Worm (Caenorhabditis elegans): ENCODE results near the gene Y48A6C.8.

Gene Y48A6C.8

ce11 chrIII:11090112-11090648, 37.2 kb downstream of the Y48A6C.8 start (continued):
- no peak for TF ChIP-seq pha-4 (GFP tag; IDR thresholded peaks at IDR 0.05)
- TF ChIP-seq pha-4 (tag; optimal IDR thresholded peaks at IDR 0.05), result no peak
- no peak for TF ChIP-seq fkh-10 (GFP tag; optimal IDR thresholded peaks at IDR 0.05)
- TF ChIP-seq zag-1 (tag; optimal IDR thresholded peaks at IDR 0.05), result no peak
- TF ChIP-seq nhr-28 (tag; optimal IDR thresholded peaks at IDR 0.05), result no peak
- TF ChIP-seq daf-16 (GFP tag; optimal IDR thresholded peaks at IDR 0.05), result no peak
- TF ChIP-seq daf-16 (tag; optimal IDR thresholded peaks at IDR 0.05), result peak; percentile 64
- TF ChIP-seq ama-1 (optimal IDR thresholded peaks at IDR 0.05), result peak; percentile 99
- peak; percentile 37; the same call in 1 of the 2 replicates for TF ChIP-seq mdt-29 (GFP tag; IDR thresholded peaks at IDR 0.05)
- TF ChIP-seq mes-2 (tag; optimal IDR thresholded peaks at IDR 0.05; ENCODE audit: poor library complexity, severe bottlenecking), result peak; percentile 77
- no peak for TF ChIP-seq daf-8 (GFP tag; IDR thresholded peaks at IDR 0.05)
- TF ChIP-seq Y48G9A.11 (GFP tag; IDR thresholded peaks at IDR 0.05), result no peak
- no peak for TF ChIP-seq nhr-76 (tag; optimal IDR thresholded peaks at IDR 0.05)
- TF ChIP-seq pqm-1 (tag; optimal IDR thresholded peaks at IDR 0.05), result no peak
- TF ChIP-seq Y105C5A.15 (GFP tag; IDR thresholded peaks at IDR 0.05), result no peak
- TF ChIP-seq unc-39 (tag; optimal IDR thresholded peaks at IDR 0.05), result no peak
- TF ChIP-seq vab-7 (GFP tag; IDR thresholded peaks at IDR 0.05), result peak; percentile 42; the same call in 1 of the 2 replicates
- peak; percentile 43 for TF ChIP-seq F49E8.2 (tag; optimal IDR thresholded peaks at IDR 0.05; ENCODE audit: borderline replicate concordance)
- no peak for TF ChIP-seq hif-1 (tag; optimal IDR thresholded peaks at IDR 0.05)
- 0 out of 2 replicates have a peak, but pooled peaks have one; percentile 55 for TF ChIP-seq dmd-8 (GFP tag; IDR thresholded peaks at IDR 0.05)
- peak; percentile 65 for TF ChIP-seq nhr-25 (tag; optimal IDR thresholded peaks at IDR 0.05; ENCODE audit: borderline replicate concordance, insufficient read depth)
- TF ChIP-seq ceh-62 (tag; optimal IDR thresholded peaks at IDR 0.05), result no peak
- TF ChIP-seq dpl-1 (GFP tag; optimal IDR thresholded peaks at IDR 0.05), result peak; percentile 11
- no peak for TF ChIP-seq F26F4.8 (GFP tag; conservative IDR thresholded peaks at IDR 0.05)
- no peak for TF ChIP-seq ceh-28 (tag; optimal IDR thresholded peaks at IDR 0.05)
- TF ChIP-seq hmg-1.1 (GFP tag; IDR thresholded peaks at IDR 0.05), result peak; percentile 33; the same call in 1 of the 2 replicates
- TF ChIP-seq dmd-9 (GFP tag; IDR thresholded peaks at IDR 0.05), result 0 out of 2 replicates have a peak, but pooled peaks have one; percentile 17
- TF ChIP-seq aly-2 (tag; optimal IDR thresholded peaks at IDR 0.05), result no peak
- no peak for TF ChIP-seq zip-2 (tag; optimal IDR thresholded peaks at IDR 0.05)
- no peak for TF ChIP-seq F37D6.2 (tag; optimal IDR thresholded peaks at IDR 0.05)
- TF ChIP-seq hlh-30 (tag; optimal IDR thresholded peaks at IDR 0.05; ENCODE audit: insufficient read depth), result no peak
- no peak for TF ChIP-seq daf-12 (tag; optimal IDR thresholded peaks at IDR 0.05)
- no peak for TF ChIP-seq saeg-2 (GFP tag; IDR thresholded peaks at IDR 0.05)
- TF ChIP-seq dve-1 (tag; optimal IDR thresholded peaks at IDR 0.05; ENCODE audit: insufficient read depth), result peak; percentile 40
- no peak for TF ChIP-seq lin-1 (GFP tag; IDR thresholded peaks at IDR 0.05)
- TF ChIP-seq lsy-2 (tag; optimal IDR thresholded peaks at IDR 0.05), result peak in 1 of 2 experiments; percentile 54
- peak; percentile 24 for TF ChIP-seq spr-1 (tag; optimal IDR thresholded peaks at IDR 0.05)
- TF ChIP-seq unc-130 (GFP tag; optimal IDR thresholded peaks at IDR 0.05), result no peak
- TF ChIP-seq ztf-11 (tag; optimal IDR thresholded peaks at IDR 0.05), result no peak
- TF ChIP-seq snpc-4 (tag; optimal IDR thresholded peaks at IDR 0.05), result peak; percentile 90
- TF ChIP-seq lin-38 (GFP tag; IDR thresholded peaks at IDR 0.05), result peak; percentile 60
- TF ChIP-seq nhr-6 (tag; optimal IDR thresholded peaks at IDR 0.05), result no peak
- peak; percentile 24; the same call in 1 of the 2 replicates for TF ChIP-seq ctbp-1 (GFP tag; IDR thresholded peaks at IDR 0.05)
- no peak for TF ChIP-seq egl-27 (tag; optimal IDR thresholded peaks at IDR 0.05)
- no peak for TF ChIP-seq R02D3.7 (tag; optimal IDR thresholded peaks at IDR 0.05)
- peak; percentile 59 for TF ChIP-seq duxl-1 (tag; optimal IDR thresholded peaks at IDR 0.05; ENCODE audit: poor library complexity)
- TF ChIP-seq sdz-12 (GFP tag; optimal IDR thresholded peaks at IDR 0.05), result peak; percentile 19
- no peak for TF ChIP-seq lir-3 (tag; optimal IDR thresholded peaks at IDR 0.05)
- TF ChIP-seq Y75B8A.6 (GFP tag; IDR thresholded peaks at IDR 0.05), result no peak
- no peak for TF ChIP-seq nhr-41 (GFP tag; IDR thresholded peaks at IDR 0.05)
- TF ChIP-seq T26A8.4 (GFP tag; IDR thresholded peaks at IDR 0.05), result peak; percentile 65
